Worm (Caenorhabditis elegans): ENCODE measurements around the gene C16C8.12.

The C16C8.12 gene

DNA sequence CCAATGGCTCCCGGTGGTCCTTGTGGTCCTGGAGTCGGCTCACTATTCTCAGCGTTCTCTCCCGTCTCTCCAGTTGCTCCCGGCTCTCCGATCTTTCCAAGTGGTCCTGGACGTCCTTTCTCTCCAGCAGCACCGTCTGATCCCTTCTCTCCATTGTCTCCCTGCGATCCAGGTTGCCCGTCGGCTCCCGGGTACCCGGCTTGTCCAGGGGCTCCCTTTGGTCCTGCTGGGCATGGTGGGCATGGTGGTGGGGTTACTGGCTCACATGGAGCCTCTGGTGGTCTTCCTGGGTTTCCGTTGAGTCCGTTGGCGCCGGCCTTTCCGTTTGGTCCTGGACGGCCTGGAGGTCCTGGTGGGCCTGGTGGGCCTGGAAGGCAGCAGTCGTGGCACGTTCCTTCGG lies 47.9 kb downstream of the C16C8.12 start:
- TF ChIP-seq nhr-43 (tag; optimal IDR thresholded peaks at IDR 0.05; ENCODE audit: poor library complexity, severe bottlenecking) = no peak
- no peak for TF ChIP-seq mdl-1 (tag; optimal IDR thresholded peaks at IDR 0.05)
- TF ChIP-seq pha-4 (tag; optimal IDR thresholded peaks at IDR 0.05) = no peak

DNA sequence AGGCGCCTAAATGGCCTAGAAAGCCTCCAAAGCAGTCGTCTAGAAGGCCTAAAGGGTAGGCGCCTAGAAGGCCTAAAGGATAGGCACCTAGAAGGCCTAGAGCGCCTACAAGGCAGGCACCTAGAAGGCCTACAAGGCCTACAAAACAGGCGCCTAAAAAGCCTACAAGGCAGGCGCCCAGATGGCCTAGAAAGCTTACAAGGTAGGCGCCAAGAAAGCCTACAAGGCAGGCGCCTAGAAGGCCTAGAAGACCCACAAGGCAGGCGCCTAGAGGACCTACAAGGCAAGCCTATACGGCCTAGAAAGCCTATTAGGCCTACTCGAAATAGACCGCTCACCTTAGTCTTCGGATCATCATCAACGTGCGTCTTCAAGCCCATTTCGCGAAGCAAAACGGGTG lies 49.5 kb downstream of the C16C8.12 start:
- no peak for TF ChIP-seq lsy-12 (tag; optimal IDR thresholded peaks at IDR 0.05)
- TF ChIP-seq elt-1 (tag; optimal IDR thresholded peaks at IDR 0.05) = no peak
- TF ChIP-seq zag-1 (tag; optimal IDR thresholded peaks at IDR 0.05) = no peak
- no peak for TF ChIP-seq eor-1 (tag; optimal IDR thresholded peaks at IDR 0.05)
- no peak for TF ChIP-seq R02D3.7 (tag; optimal IDR thresholded peaks at IDR 0.05)
- TF ChIP-seq elt-3 (tag; optimal IDR thresholded peaks at IDR 0.05) = no peak
- TF ChIP-seq lin-39 (tag; optimal IDR thresholded peaks at IDR 0.05) = no peak
- TF ChIP-seq hmg-11 (tag; optimal IDR thresholded peaks at IDR 0.05) = no peak
- no peak for TF ChIP-seq fos-1 (tag; optimal IDR thresholded peaks at IDR 0.05)
- no peak for TF ChIP-seq nhr-43 (tag; optimal IDR thresholded peaks at IDR 0.05; ENCODE audit: poor library complexity, severe bottlenecking)
- TF ChIP-seq unc-39 (tag; optimal IDR thresholded peaks at IDR 0.05) = no peak
- no peak for TF ChIP-seq egl-5 (tag; optimal IDR thresholded peaks at IDR 0.05)
- no peak for TF ChIP-seq daf-12 (tag; optimal IDR thresholded peaks at IDR 0.05)
- TF ChIP-seq tbx-2 (tag; optimal IDR thresholded peaks at IDR 0.05) = no peak
- TF ChIP-seq pha-4 (tag; optimal IDR thresholded peaks at IDR 0.05) = no peak
- TF ChIP-seq nhr-11 (tag; optimal IDR thresholded peaks at IDR 0.05) = no peak
- TF ChIP-seq nhr-23 (tag; optimal IDR thresholded peaks at IDR 0.05) = no peak

DNA sequence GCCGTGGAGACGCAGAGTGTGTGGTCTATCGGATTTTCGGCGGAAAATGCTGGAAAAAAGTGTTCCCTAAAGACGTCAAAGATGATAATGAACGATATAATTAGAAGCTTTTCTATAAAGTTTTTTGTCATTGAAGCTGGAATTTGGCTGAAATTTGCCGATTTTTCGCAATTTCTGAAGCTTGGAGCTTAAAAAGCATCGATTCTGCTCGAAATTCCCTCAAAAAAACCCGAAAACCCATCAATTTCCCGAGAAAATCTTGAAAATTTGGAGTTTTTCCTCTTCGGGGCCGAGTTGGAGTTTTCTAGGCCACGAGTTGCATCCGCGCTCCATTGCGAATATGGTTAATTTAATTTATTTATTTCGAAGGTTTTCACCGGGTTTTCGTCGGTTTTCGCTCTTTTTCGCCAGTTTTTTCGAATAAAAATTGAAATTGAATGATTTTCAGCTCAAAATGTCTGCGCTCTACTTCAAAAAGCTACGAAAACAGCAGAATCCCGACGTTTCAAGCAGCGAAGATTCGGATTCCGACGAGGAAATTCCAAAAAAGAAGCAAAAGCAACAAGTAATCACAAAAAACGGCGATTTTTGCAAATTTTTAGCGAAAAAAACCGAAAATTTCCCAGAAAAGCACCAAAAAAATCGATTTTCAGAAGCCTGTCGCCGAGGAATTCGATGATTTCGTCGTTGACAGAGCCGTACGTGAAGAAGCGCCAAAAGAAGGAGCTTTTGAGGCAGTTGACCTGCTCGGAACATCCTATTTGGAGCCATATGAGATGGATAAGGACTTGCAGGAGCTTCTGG lies 50.2 kb downstream of the C16C8.12 start, which contains the start of the genes col-71 and Y49F6B.2:
col-71 (minus strand) TSS at position 51 of the 804 bp plus-strand sequence.
Y49F6B.2 (plus strand) TSS at position 449 of the 804 bp plus-strand sequence.
- TF ChIP-seq zag-1 (tag; optimal IDR thresholded peaks at IDR 0.05) = no peak
- no peak for TF ChIP-seq lsy-12 (tag; optimal IDR thresholded peaks at IDR 0.05)
- peak; percentile 67 for TF ChIP-seq nfya-1 (tag; optimal IDR thresholded peaks at IDR 0.05; ENCODE audit: insufficient read depth)
- peak; percentile 75 for TF ChIP-seq pha-4 (tag; optimal IDR thresholded peaks at IDR 0.05)
- no peak for TF ChIP-seq nhr-67 (tag; optimal IDR thresholded peaks at IDR 0.05)
- TF ChIP-seq unc-62 (GFP tag; optimal IDR thresholded peaks at IDR 0.05) = no peak
- TF ChIP-seq nhr-77 (tag; optimal IDR thresholded peaks at IDR 0.05) = no peak
- peak; percentile 73 for TF ChIP-seq snpc-4 (tag; optimal IDR thresholded peaks at IDR 0.05)
- TF ChIP-seq lin-39 (tag; optimal IDR thresholded peaks at IDR 0.05) = peak; percentile 68
- no peak for TF ChIP-seq unc-39 (tag; optimal IDR thresholded peaks at IDR 0.05)
- no peak for TF ChIP-seq ceh-9 (tag; optimal IDR thresholded peaks at IDR 0.05)
- peak; percentile 21 for TF ChIP-seq tbx-2 (tag; optimal IDR thresholded peaks at IDR 0.05)
- peak; percentile 30 for TF ChIP-seq skn-1 (tag; optimal IDR thresholded peaks at IDR 0.05)
- no peak for TF ChIP-seq pqm-1 (tag; optimal IDR thresholded peaks at IDR 0.05)
- peak; percentile 63 for TF ChIP-seq egl-5 (tag; optimal IDR thresholded peaks at IDR 0.05)
- no peak for TF ChIP-seq ama-1 (optimal IDR thresholded peaks at IDR 0.05)
- TF ChIP-seq nhr-237 (tag; optimal IDR thresholded peaks at IDR 0.05) = no peak
- TF ChIP-seq mdl-1 (tag; optimal IDR thresholded peaks at IDR 0.05) = no peak
- no peak for TF ChIP-seq egl-27 (tag; optimal IDR thresholded peaks at IDR 0.05)
- TF ChIP-seq eor-1 (tag; optimal IDR thresholded peaks at IDR 0.05) = no peak
- no peak for TF ChIP-seq nhr-25 (tag; optimal IDR thresholded peaks at IDR 0.05)
- TF ChIP-seq fkh-10 (GFP tag; optimal IDR thresholded peaks at IDR 0.05) = peak; percentile 59
- TF ChIP-seq hmg-11 (tag; optimal IDR thresholded peaks at IDR 0.05) = peak; percentile 50
- TF ChIP-seq elt-1 (tag; optimal IDR thresholded peaks at IDR 0.05) = no peak
- no peak for TF ChIP-seq ceh-16 (tag; optimal IDR thresholded peaks at IDR 0.05)
- TF ChIP-seq ceh-82 (tag; optimal IDR thresholded peaks at IDR 0.05) = no peak
- TF ChIP-seq jun-1 (tag; optimal IDR thresholded peaks at IDR 0.05) = no peak
- no peak for TF ChIP-seq ztf-4 (tag; optimal IDR thresholded peaks at IDR 0.05)
- no peak for TF ChIP-seq fos-1 (tag; optimal IDR thresholded peaks at IDR 0.05)
- TF ChIP-seq elt-3 (tag; optimal IDR thresholded peaks at IDR 0.05) = no peak
- TF ChIP-seq daf-12 (tag; optimal IDR thresholded peaks at IDR 0.05) = no peak
- TF ChIP-seq sea-2 (GFP tag; optimal IDR thresholded peaks at IDR 0.05) = no peak
- no peak for TF ChIP-seq nhr-28 (tag; optimal IDR thresholded peaks at IDR 0.05)
- no peak for TF ChIP-seq ZK546.5 (tag; optimal IDR thresholded peaks at IDR 0.05)
- TF ChIP-seq elt-2 (tag; optimal IDR thresholded peaks at IDR 0.05) = peak; percentile 28
- peak; percentile 94 for TF ChIP-seq lin-15B (tag; optimal IDR thresholded peaks at IDR 0.05)
- TF ChIP-seq nhr-12 (tag; optimal IDR thresholded peaks at IDR 0.05) = no peak
- peak; percentile 29 for TF ChIP-seq R02D3.7 (tag; optimal IDR thresholded peaks at IDR 0.05)
- TF ChIP-seq aly-2 (tag; optimal IDR thresholded peaks at IDR 0.05) = no peak
- TF ChIP-seq nhr-11 (tag; optimal IDR thresholded peaks at IDR 0.05) = no peak
- TF ChIP-seq nhr-23 (tag; optimal IDR thresholded peaks at IDR 0.05) = peak; percentile 61
- no peak for TF ChIP-seq mml-1 (tag; optimal IDR thresholded peaks at IDR 0.05)
- peak; percentile 47 for TF ChIP-seq ceh-28 (tag; optimal IDR thresholded peaks at IDR 0.05)
- TF ChIP-seq ztf-11 (tag; optimal IDR thresholded peaks at IDR 0.05) = no peak
- no peak for TF ChIP-seq nhr-43 (tag; optimal IDR thresholded peaks at IDR 0.05; ENCODE audit: poor library complexity, severe bottlenecking)
- TF ChIP-seq fkh-2 (tag; optimal IDR thresholded peaks at IDR 0.05) = no peak
